Worm (Caenorhabditis elegans): ENCODE data around the gene let-765.
"Not testable (repeated sequence)": the region's sequence is repeated elsewhere in the genome, so short reads cannot be mapped to it uniquely, and the experiment has no call there.

Gene let-765

DNA sequence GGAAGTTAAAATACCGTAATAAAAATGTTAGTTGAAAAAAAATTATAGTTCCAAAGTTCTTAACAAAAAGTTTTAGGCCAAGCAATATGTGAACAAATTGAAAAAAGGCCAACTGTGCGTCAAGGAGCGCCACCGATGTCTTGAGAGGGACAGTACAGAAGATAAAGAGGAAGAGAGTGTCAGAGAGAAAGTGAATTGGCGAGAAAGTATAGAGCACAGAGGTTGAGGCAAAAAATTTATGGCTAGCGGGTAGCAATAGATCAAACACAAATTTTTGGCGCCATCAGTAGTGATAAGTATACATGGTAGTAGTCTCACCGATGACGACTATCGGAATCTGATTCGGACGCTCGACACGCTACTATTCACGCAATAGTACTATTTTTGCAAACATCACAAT lies 3.3 kb upstream of the let-765 start:
- no peak for TF ChIP-seq unc-62 (GFP tag; optimal IDR thresholded peaks at IDR 0.05)

DNA sequence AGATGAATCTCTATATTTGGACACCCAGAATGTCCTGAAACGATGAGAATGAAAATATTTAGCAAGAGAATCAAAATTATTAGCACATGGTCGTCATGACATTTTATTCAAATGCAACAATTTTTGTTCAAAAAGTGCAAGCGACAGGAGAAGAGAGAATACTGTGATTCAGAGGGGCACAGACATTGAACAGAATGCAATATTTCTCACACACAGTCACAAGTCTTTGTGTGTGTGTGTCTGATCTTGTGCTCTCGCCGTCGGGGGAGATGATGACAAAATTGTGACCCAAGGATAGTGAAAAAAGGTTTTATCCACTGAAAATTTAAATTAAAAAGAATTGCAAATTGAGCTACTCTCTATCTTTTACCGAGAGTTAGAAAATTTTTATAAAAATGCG lies 2.2 kb upstream of the let-765 start:
- TF ChIP-seq unc-62 (GFP tag; optimal IDR thresholded peaks at IDR 0.05), result no peak

DNA sequence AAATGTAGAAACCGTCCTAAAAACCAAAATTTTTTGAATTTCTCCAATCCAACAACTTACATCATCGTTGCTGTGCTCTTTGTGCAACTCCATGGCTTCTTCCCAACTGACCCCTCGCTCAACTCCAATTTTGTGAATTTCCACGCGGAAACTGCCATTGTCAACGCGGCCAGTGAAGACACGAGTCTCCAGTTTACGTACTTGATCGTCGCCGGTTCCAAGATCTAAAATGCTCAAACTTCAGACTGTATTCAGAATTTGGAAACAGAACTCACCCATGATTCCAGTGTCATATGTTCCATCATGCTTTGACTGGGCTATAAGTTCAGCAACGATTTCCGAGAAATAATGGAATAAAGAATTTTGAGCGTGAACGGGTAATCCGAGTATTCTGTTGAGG lies 6.9 kb downstream of the let-765 start:
- no peak for TF ChIP-seq unc-62 (GFP tag; optimal IDR thresholded peaks at IDR 0.05)

DNA sequence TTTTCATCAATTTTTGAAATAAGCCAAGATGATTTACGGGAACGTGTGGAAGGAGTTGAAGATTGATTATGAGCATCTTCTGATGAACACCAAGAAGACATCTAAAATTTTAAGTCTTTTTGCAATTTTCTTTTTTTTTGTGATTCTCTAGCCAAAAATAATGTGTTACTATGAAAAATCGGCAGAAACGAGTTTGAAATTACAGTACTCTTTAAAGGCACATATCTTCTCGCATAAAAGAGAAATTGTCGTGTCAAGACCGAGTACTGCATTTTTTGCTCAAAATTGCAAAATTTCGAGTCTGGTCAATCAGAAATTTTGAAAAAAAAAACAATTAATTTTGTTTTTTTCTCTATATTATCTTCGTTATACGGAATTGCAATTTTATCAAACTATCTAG lies 8.9 kb downstream of the let-765 start, which contains the start of gene F20H11.1:
Gene F20H11.1, minus strand, starts transcription at position 101 of the 400 bp plus-strand sequence.
- TF ChIP-seq unc-62 (GFP tag; optimal IDR thresholded peaks at IDR 0.05), result no peak

DNA sequence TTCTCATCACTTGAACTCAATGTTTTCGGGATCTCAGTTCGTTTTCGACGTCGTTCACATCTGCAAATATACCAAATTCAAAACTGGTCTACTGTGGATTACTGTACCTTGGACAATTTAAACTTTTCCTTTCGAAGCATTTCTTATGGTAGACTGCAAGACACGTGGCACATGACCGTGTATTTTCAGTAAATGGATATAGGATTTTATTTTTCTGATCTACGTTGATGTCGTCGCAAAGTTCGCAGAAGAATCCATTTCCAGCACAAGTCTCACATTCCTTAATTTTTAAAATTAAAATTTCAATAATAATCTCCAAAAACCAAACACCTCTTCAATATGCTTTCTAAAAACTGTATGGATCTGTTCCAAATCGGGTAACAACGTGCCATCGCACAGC lies 11.5 kb downstream of the let-765 start:
- no peak for TF ChIP-seq unc-62 (GFP tag; optimal IDR thresholded peaks at IDR 0.05)

DNA sequence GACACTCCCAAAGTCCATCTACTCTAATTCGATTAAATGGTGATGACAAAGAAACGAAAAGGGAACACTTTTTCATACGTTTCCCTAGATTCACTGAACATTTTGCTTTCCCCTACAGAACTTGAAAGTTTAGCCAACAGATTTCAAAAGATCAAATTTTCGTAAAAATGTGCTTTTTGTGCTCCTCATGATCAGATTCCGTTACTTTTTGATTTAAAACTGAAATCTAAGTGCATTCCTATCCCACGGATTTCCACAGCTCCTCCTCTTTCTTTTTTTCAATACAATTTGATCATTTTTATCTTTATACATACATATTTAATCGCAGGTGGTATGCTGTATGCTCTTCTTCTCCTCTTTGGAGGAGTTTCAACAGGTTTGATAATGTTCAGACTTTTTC lies 13.4 kb downstream of the let-765 start, which contains the start of gene ddo-3:
Gene ddo-3, plus strand, starts transcription at position 301 of the 400 bp plus-strand sequence.
- TF ChIP-seq unc-62 (GFP tag; optimal IDR thresholded peaks at IDR 0.05), result no peak

DNA sequence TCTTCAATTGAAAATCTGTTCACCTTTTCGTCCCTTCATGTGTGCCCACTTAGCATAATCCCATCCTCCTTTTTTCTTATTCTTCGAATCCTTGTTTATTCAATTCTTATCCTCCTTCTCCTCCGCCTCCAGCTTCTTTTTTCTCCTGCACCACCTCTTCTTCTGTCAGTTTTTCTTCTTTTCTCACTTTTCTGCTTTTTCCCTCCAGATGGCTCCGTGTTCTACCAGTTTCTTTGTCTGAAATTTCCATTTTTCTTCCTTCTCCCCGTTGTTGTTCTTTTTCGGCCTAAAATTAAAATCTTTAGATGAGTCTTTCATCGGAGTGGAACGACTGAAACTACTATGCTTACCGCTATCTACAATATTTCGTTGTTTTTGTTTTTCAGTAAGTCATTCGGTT lies 19.4 kb downstream of the let-765 start, which contains the start of gene acr-21:
Gene acr-21, plus strand, starts transcription at position 301 of the 400 bp plus-strand sequence.
- no peak for TF ChIP-seq unc-62 (GFP tag; optimal IDR thresholded peaks at IDR 0.05)

DNA sequence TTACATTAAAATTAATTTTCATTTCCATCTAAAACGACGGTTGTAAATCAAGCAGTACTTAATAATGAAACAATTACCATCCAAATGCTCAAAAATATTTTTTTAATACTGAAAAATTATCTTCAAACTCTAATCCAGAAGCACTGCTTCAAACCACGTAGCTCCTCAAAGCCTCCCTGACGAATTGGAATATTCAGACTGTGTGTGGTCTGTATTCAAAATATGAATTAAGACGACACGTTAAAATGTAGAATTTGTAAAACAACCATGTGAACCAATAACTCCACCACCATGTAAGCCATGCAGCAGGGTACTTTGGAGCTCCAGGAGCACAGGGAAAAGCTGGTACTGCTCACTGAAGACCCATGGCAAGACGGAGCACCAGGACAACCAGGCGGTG lies 21.6 kb downstream of the let-765 start, which contains the start of gene F27B3.8:
Gene F27B3.8, plus strand, starts transcription at position 301 of the 400 bp plus-strand sequence.
- no peak for TF ChIP-seq unc-62 (GFP tag; optimal IDR thresholded peaks at IDR 0.05)

DNA sequence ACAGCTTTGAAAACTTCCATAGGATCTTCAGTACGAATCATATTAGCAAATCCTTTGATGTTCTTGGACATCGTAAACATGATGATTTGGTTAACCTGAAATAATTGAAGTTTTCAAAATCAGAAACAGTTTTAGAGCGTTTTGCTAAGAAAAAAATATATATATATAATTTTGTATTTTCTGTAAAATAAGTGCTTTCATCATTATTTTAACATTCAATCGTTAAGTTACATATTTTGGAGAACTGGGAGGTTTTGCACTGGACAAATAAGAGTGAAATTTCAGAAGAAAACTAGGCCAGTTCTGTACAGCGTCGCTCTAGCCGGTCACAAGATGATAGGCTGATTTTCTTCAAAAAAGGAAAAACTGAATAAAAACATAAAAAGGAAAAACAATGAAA lies 22.5 kb downstream of the let-765 start, which contains the start of gene F27B3.6:
Gene F27B3.6, minus strand, starts transcription at position 101 of the 400 bp plus-strand sequence.
- no peak for TF ChIP-seq unc-62 (GFP tag; optimal IDR thresholded peaks at IDR 0.05)

DNA sequence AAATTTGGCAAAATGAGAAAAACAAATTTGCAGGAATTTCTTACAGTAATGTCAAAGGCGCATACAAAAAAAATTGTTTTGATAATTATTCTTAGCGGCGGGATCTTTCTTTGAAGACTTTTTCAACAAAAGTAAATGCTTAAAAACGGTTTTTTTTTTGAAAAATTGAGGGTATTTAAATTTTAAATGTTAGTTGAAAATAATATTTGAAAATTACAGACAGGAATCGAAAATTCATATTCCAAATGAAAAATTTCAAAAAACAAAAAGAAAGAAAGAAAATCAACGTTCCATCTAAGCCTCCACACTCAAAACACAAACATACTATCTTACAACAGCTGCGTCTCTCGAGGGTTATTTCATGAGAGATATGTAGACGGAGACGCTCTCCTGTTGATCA lies 23.8 kb downstream of the let-765 start:
- TF ChIP-seq unc-62 (GFP tag; optimal IDR thresholded peaks at IDR 0.05), result no peak

DNA sequence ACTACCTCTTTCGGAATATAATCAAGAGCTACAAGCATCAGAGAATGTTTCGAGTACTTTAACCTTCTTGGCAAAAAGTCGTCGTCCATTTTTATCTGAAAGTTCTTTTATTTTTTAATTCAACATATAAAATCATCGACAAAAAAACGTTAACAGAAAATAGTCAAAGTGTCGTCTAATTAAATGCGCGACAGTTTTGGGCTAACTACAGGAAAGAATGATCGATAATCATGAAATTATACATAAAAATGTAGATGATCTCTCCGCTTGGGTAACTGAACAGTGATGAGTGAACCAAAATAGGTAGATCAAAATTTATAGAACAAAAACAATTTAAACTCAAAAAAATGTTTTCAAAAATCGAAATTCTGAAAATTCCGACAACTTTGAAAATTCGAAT lies 42.5 kb downstream of the let-765 start, which contains the start of gene C09E7.8:
Gene C09E7.8, minus strand, starts transcription at position 101 of the 400 bp plus-strand sequence.
- TF ChIP-seq unc-62 (GFP tag; optimal IDR thresholded peaks at IDR 0.05), result no peak

DNA sequence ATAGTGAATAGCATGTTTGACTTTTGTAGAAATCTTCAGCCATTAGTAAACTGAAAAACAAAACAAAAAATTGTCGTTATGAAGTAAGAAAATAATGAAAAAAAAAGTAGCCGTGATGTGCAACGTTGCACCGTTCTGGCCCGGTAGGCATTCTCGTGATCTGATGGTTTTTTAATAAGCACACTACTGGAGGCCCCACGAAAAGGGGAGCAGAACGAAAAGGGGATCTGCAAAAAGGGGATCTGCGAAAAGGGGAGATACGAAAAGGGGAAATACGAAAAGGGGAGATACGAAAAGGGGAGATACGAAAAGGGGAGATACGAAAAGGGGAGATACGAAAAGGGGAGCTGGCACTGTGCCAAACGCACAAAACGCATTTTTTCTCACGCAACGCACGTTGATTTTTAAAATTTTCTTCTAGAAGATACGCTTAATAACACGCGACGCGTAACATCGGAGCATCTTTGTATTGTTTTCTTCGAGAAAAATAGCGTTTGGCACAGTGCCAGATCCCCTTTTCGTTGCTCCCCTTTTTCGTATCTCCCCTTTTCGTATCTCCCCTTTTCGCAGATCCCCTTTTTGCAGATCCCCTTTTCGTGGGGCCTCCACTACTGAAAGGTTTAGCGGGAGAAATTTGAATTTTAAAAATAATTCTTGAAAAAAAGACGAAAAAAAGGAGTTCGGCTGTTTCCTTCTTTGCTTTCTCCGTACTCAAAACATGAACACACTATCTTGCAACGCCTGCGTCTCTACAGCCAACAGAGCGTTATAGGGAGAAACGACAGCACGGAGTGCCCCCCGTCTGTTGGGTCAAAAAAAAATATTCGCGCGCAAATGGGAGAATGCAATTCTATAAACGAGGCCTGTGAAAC lies 49.5 kb downstream of the let-765 start, which contains the start of gene C09E7.7:
Gene C09E7.7, minus strand, starts transcription at position 57 of the 872 bp plus-strand sequence.
- TF ChIP-seq unc-62 (GFP tag; optimal IDR thresholded peaks at IDR 0.05), result not testable (repeated sequence)

All from whole organism, dauer.